Fruit fly (Drosophila melanogaster) S2 (cell line): ENCODE data around the gene S6KL.

Experiments used
- CG8478 ChIP-seq: fragments of >200 bp; optimal IDR thresholded peaks from 2 replicates; lab custom pipeline; 2018
- CTCF ChIP-seq, 2 experiments: fragments of >200 bp; optimal IDR thresholded peaks; 2 replicates each; lab custom pipeline; 2018

DNA sequence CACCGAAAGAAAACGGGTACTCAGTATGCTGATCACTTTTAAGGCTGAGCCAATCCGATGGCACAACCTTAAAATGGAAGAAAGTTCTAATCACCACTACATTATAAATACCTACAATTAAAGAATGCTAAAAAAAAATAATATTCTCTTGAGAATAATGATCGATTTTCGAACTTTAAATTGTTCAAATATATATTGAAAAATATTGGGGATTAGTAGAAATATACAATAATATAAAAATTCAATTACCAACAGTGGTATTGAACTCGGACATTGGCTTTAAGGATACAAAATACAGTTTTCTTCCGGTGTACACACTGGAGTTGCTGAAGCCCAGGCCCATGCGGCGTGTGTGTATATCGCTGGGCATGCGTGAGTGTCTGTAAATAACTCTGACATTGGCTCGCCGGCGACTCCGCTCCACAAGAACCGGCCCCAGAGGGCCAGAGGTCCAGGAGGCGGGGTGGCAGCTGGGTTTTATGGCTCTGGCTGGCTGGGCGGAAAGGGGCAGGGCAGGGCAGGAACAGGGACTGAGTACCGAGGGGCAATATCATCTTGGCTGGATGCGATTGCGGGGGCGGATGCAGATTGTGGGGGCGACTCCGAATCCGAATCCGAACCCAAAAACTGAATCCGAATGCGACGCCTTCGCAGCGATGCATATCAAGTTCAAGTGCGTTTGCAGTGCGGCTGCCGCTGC, 12.3 kb upstream of the S6KL start:
- TF ChIP-seq CTCF (optimal IDR thresholded peaks at IDR 0.05; lab: Kevin White, UChicago) (no peak), CG8478 (no peak)
